Worm (Caenorhabditis elegans) whole organism, L1 larva: ENCODE measurements around the gene srx-7.

Source experiments
- C16A3.4 ChIP-seq: fragments of 150-350 bp; optimal IDR thresholded peaks from 2 replicates; lab custom pipeline; 2014; ENCODE audit warnings: missing biosample characterization, missing genetic modification characterization
- blmp-1 ChIP-seq: fragments of 150-350 bp; optimal IDR thresholded peaks from 2 replicates; lab custom pipeline; 2014; ENCODE audit warnings: missing biosample characterization, missing genetic modification characterization
- efl-1 ChIP-seq, 4 experiments: fragments of 150-350 bp; optimal IDR thresholded peaks in 3 of 4; peaks in 1 of 4; 1 replicate in 1 of 4; 2 replicates in 3 of 4; lab custom pipeline; 2014; ENCODE audit warnings: missing biosample characterization in 2 of 4, missing genetic modification characterization in 2 of 4, missing genetic modification reagents in 2 of 4
- lin-35 ChIP-seq, 2 experiments: fragments of 150-350 bp; optimal IDR thresholded peaks; 2 replicates each; lab custom pipeline; 2014; ENCODE audit warnings: missing biosample characterization in 2 of 2, missing genetic modification characterization in 2 of 2, missing genetic modification reagents in 2 of 2
- nhr-20 ChIP-seq: sonication (generic microtip); optimal IDR thresholded peaks from 2 replicates; lab custom pipeline; 2016; ENCODE audit warnings: mild to moderate bottlenecking, missing genetic modification characterization, missing compliant biosample characterization
- nhr-85 ChIP-seq: sonication (generic microtip); peaks from one replicate; lab custom pipeline; 2016; ENCODE audit warnings: missing genetic modification characterization, inconsistent platforms, missing compliant biosample characterization
- skn-1 ChIP-seq: fragments of 150-350 bp; optimal IDR thresholded peaks from 2 replicates; lab custom pipeline; 2014; ENCODE audit warnings: missing biosample characterization, missing genetic modification characterization
- snpc-4 ChIP-seq: fragments of 150-350 bp; optimal IDR thresholded peaks from 2 replicates; lab custom pipeline; 2014; ENCODE audit warnings: missing biosample characterization, missing genetic modification characterization
- tlp-1 ChIP-seq: fragments of 150-350 bp; optimal IDR thresholded peaks from 2 replicates; lab custom pipeline; 2014; ENCODE audit warnings: missing biosample characterization, missing genetic modification characterization

srx-7 gene

DNA sequence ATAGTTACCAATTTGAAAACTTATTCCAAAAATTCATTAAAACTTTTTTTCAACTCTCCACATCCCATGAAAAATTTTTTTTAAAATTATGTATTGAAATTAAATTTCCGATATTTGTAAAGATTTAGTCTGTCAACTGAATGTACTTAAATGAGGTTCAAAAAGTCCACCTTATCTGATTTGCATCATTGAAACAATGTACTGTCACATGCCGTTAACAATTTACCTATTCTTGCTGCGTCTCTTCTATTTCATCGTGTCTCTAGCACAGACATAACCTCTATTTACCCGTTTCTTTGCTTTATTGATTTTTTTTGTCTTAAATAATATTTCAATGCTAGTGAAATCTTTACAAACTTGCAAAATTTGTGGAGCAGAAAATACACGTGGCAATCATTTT, 50.2 kb downstream of the srx-7 start, which contains the start of gene nhr-90:
Gene nhr-90 (plus strand): TSS at position 296 of the 400 bp plus-strand sequence.
- TF ChIP-seq efl-1 (optimal IDR thresholded peaks at IDR 0.05; lab: Kevin White, UChicago) (no peak), efl-1 (GFP tag; optimal IDR thresholded peaks at IDR 0.05 in 1 of 2; lab: Kevin White, UChicago) (peak in 1 of 2 experiments; percentile 46), nhr-85 (tag; lab: Kevin White, UChicago) (peak; percentile 72), nhr-20 (tag; lab: Kevin White, UChicago) (peak; percentile 55), skn-1 (peak; percentile 18), tlp-1 (tag; lab: Kevin White, UChicago) (no peak), blmp-1 (tag; lab: Kevin White, UChicago) (peak; percentile 0), snpc-4 (tag; lab: Kevin White, UChicago) (no peak), C16A3.4 (tag; lab: Kevin White, UChicago) (peak; percentile 5), lin-35 (GFP tag; optimal IDR thresholded peaks at IDR 0.05; lab: Kevin White, UChicago) (peak in 1 of 2 experiments; percentile 46)
- TF ChIP-seq, all 84 proteins: peak for 7
